Worm (Caenorhabditis elegans) whole organism, early embryonic: ENCODE results near the gene srx-42.

Experiments used
- aly-1 ChIP-seq: sonication (generic microtip); optimal IDR thresholded peaks from 2 replicates; lab custom pipeline; 2016; ENCODE audit warnings: missing genetic modification characterization, missing compliant biosample characterization
- ama-1 ChIP-seq: fragments of 150-350 bp; optimal IDR thresholded peaks from 2 replicates; lab custom pipeline; 2014
- ceh-36 ChIP-seq: sonication (generic microtip); optimal IDR thresholded peaks from 2 replicates; lab custom pipeline; 2016; ENCODE audit warnings: missing genetic modification characterization, inconsistent platforms, missing compliant biosample characterization
- ets-7 ChIP-seq: sonication (generic microtip); optimal IDR thresholded peaks from 2 replicates; lab custom pipeline; 2016; ENCODE audit warnings: missing genotype, missing genetic modification characterization, missing compliant biosample characterization
- flt-1 ChIP-seq: fragments of 200-800 bp; sonication (Bioruptor generic); IDR thresholded peaks from 2 replicates; pipeline ENCODE4 v1.3.6; 2022; ENCODE audit warnings: missing genetic modification characterization, missing compliant biosample characterization
- hmbx-1 ChIP-seq: sonication (generic microtip); optimal IDR thresholded peaks from 2 replicates; lab custom pipeline; 2016; ENCODE audit warnings: mild to moderate bottlenecking, missing genetic modification characterization, missing compliant biosample characterization
- pes-1 ChIP-seq: fragments of 200-800 bp; sonication (Bioruptor generic); IDR thresholded peaks from 2 replicates; pipeline ENCODE4 v1.3.6; 2022; ENCODE audit warnings: missing genetic modification reagents, missing genetic modification characterization, missing compliant biosample characterization
- scrt-1 ChIP-seq: fragments of 200-800 bp; sonication (Bioruptor generic); IDR thresholded peaks from 2 replicates; pipeline ENCODE4 v1.3.6; 2022; ENCODE audit warnings: missing genetic modification characterization, missing compliant biosample characterization
- sea-1 ChIP-seq: fragments of 200-800 bp; sonication (Bioruptor generic); conservative IDR thresholded peaks from 2 replicates; pipeline ENCODE4 v1.3.6; 2022; ENCODE audit warnings: missing genetic modification characterization, missing compliant biosample characterization
- tbx-11 ChIP-seq: fragments of 200-800 bp; sonication (Bioruptor generic); IDR thresholded peaks from 2 replicates; pipeline ENCODE4 v1.3.6; 2022; ENCODE audit warnings: missing genetic modification characterization, missing compliant biosample characterization

DNA sequence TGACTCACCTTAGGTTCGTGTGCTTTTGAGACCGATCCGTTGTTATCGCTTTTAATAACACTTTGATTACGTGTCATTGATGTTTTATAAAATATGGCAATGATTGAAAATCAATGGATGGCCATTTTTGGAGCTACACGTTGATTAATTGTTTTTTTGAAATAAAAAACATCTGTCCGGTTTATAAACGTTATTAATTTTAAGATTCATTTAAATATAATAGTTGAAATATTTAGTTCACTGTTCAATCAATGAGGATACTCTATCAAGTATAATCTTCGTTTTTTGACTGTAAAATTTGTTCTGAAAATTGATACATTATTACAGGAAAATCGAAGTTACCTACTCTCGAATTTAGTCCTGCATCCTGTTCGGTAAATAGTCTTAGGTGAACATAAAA is 37.4 kb downstream of the srx-42 start, which contains the start of gene R10D12.10:
- TF ChIP-seq flt-1 (GFP tag; lab: Robert Waterston, UW), result no peak
- TF ChIP-seq hmbx-1 (tag; lab: Kevin White, UChicago), result no peak
- TF ChIP-seq scrt-1 (GFP tag; lab: Robert Waterston, UW), result no peak
- no peak for TF ChIP-seq ama-1 (lab: Kevin White, UChicago)
- no peak for TF ChIP-seq sea-1 (GFP tag; lab: Robert Waterston, UW)
- no peak for TF ChIP-seq ets-7
- no peak for TF ChIP-seq ceh-36
- no peak for TF ChIP-seq pes-1 (GFP tag; lab: Robert Waterston, UW)
- no peak for TF ChIP-seq aly-1 (tag; lab: Kevin White, UChicago)
- TF ChIP-seq tbx-11 (GFP tag; lab: Robert Waterston, UW), result no peak
